Worm (Caenorhabditis elegans): Measurements from ENCODE around the gene ins-9.
A peak's percentile ranks its signal among the peaks of the same experiment; 100 is the strongest.

The ins-9 gene

DNA sequence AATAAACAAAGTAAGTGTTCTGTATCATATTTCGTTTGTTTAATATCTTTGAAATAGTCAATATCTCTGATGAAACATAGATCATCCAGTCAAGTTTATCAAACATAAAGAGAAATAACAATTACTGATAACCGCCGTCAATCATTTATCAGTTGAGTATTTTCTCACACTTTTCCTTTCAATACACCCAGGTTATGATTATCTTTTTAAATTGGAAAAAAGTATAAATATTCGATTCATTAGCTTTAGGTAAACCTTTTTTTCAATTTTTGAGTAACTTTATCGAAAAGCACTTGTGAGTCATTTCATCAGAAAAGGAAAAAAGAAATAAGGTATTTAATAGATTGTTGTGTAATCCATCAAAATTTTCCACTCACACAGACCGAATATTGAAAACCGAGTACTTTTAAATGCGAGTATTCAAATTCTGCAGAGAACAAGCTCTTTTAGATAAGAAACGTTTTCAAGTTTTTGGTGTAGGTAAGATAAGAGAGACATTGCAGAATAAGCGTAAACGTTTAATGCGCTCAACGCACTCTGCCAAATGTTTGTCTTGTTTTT, 25.0 kb upstream of the ins-9 start:
- TF ChIP-seq dmd-4 (tag; optimal IDR thresholded peaks at IDR 0.05) = no peak
- no peak for TF ChIP-seq ztf-11 (tag; optimal IDR thresholded peaks at IDR 0.05)
- peak; percentile 13 for TF ChIP-seq fos-1 (tag; optimal IDR thresholded peaks at IDR 0.05)
- TF ChIP-seq nhr-11 (tag; optimal IDR thresholded peaks at IDR 0.05) = no peak
- no peak for TF ChIP-seq ceh-16 (tag; optimal IDR thresholded peaks at IDR 0.05)
- no peak for TF ChIP-seq nhr-77 (tag; optimal IDR thresholded peaks at IDR 0.05)
- no peak for TF ChIP-seq aly-2 (tag; optimal IDR thresholded peaks at IDR 0.05)
- TF ChIP-seq elt-3 (tag; optimal IDR thresholded peaks at IDR 0.05) = no peak
- peak; percentile 29 for TF ChIP-seq blmp-1 (tag; optimal IDR thresholded peaks at IDR 0.05; ENCODE audit: insufficient read depth)
- no peak for TF ChIP-seq sem-4 (tag; optimal IDR thresholded peaks at IDR 0.05)
- no peak for TF ChIP-seq snpc-4 (tag; optimal IDR thresholded peaks at IDR 0.05)
- TF ChIP-seq ceh-82 (tag; optimal IDR thresholded peaks at IDR 0.05) = no peak
- TF ChIP-seq Y55F3AM.14 (GFP tag; optimal IDR thresholded peaks at IDR 0.05) = no peak
- no peak for TF ChIP-seq nhr-10 (tag; optimal IDR thresholded peaks at IDR 0.05)

ce11 chrX:8890251-8890755, 23.8 kb upstream of the ins-9 start:
- TF ChIP-seq peb-1 (tag; optimal IDR thresholded peaks at IDR 0.05) (no peak), nhr-6 (tag; optimal IDR thresholded peaks at IDR 0.05) (no peak), ceh-16 (tag; optimal IDR thresholded peaks at IDR 0.05) (no peak), nhr-25 (tag; optimal IDR thresholded peaks at IDR 0.05) (no peak), dmd-4 (tag; optimal IDR thresholded peaks at IDR 0.05) (no peak), nhr-77 (tag; optimal IDR thresholded peaks at IDR 0.05) (no peak), F13H6.1 (tag; optimal IDR thresholded peaks at IDR 0.05) (no peak), nhr-11 (tag; optimal IDR thresholded peaks at IDR 0.05) (no peak), lin-39 (tag; optimal IDR thresholded peaks at IDR 0.05) (no peak), nhr-237 (tag; optimal IDR thresholded peaks at IDR 0.05) (no peak), egl-27 (tag; optimal IDR thresholded peaks at IDR 0.05) (no peak), ZK546.5 (tag; optimal IDR thresholded peaks at IDR 0.05) (no peak)

ce11 chrX:8888835-8889234, 22.4 kb upstream of the ins-9 start:
- TF ChIP-seq unc-55 (GFP tag; optimal IDR thresholded peaks at IDR 0.05) = peak; percentile 26
- no peak for TF ChIP-seq lin-39 (tag; optimal IDR thresholded peaks at IDR 0.05)

DNA sequence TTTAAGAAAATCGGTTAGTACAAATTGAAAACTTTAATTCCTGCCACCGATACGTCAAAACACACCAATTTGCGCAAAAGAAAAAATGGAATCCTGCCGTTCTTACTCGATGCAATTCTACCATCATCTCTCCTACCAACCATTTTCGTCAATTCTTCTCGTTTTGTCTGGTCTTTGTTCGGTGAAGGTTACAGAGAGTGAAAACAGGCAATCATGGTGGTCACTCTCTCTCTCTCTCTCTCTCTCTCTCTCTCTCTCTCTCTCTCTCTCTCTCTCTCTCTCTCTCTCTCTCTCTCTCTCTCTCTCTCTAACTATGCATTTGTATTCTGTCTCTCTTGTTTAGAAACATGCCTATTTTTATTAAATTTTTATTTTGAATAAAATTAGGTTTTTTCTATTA, 15.7 kb upstream of the ins-9 start:
- TF ChIP-seq blmp-1 (tag; optimal IDR thresholded peaks at IDR 0.05; ENCODE audit: insufficient read depth) (peak; percentile 87), ceh-16 (tag; optimal IDR thresholded peaks at IDR 0.05) (no peak), gmeb-1 (tag; optimal IDR thresholded peaks at IDR 0.05) (no peak), lsy-2 (tag; optimal IDR thresholded peaks at IDR 0.05) (no peak), nhr-25 (tag; optimal IDR thresholded peaks at IDR 0.05) (peak; percentile 59), mab-5 (tag; optimal IDR thresholded peaks at IDR 0.05) (no peak), egl-27 (tag; optimal IDR thresholded peaks at IDR 0.05) (no peak), ZK546.5 (tag; optimal IDR thresholded peaks at IDR 0.05) (no peak), ztf-11 (tag; optimal IDR thresholded peaks at IDR 0.05) (no peak), lin-13 (GFP tag; optimal IDR thresholded peaks at IDR 0.05) (no peak)

ce11 chrX:8879349-8879748, 12.9 kb upstream of the ins-9 start, which contains the start of gene C06E2.2:
C06E2.2 (plus strand) TSS chrX:8879649.
- TF ChIP-seq egl-27 (tag; optimal IDR thresholded peaks at IDR 0.05) = no peak
- TF ChIP-seq nhr-23 (tag; optimal IDR thresholded peaks at IDR 0.05) = no peak
- TF ChIP-seq sma-9 (GFP tag; optimal IDR thresholded peaks at IDR 0.05) = no peak
- no peak for TF ChIP-seq sma-9 (tag; optimal IDR thresholded peaks at IDR 0.05)
- TF ChIP-seq R02D3.7 (tag; optimal IDR thresholded peaks at IDR 0.05) = no peak
- TF ChIP-seq lin-11 (tag; optimal IDR thresholded peaks at IDR 0.05) = no peak

DNA sequence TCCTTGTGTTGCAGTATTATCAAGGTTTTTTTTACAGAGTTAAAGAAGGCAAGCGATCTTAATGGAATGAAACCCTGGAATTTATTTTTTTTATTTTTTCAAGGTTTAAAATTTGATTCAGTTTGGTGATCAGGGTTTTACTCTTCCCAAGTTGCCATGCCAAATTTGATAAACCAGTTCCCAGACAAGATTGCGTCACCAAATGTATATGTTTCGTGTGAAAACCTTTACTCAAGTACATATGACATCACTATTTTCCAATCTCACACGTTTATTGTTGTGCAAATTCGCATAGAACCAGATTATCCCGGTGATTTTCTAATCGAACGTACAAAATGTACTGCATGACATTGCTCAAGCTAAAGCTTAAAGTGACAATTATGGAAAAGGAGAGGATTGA, 12.2 kb upstream of the ins-9 start:
- TF ChIP-seq ztf-11 (tag; optimal IDR thresholded peaks at IDR 0.05) = no peak
- no peak for TF ChIP-seq lin-13 (GFP tag; optimal IDR thresholded peaks at IDR 0.05)
- TF ChIP-seq zag-1 (tag; optimal IDR thresholded peaks at IDR 0.05) = no peak
- TF ChIP-seq nhr-23 (tag; optimal IDR thresholded peaks at IDR 0.05) = no peak
- TF ChIP-seq ztf-4 (tag; optimal IDR thresholded peaks at IDR 0.05) = no peak
- TF ChIP-seq F13H6.1 (tag; optimal IDR thresholded peaks at IDR 0.05) = no peak
- TF ChIP-seq unc-55 (GFP tag; optimal IDR thresholded peaks at IDR 0.05) = no peak
- TF ChIP-seq nhr-12 (tag; optimal IDR thresholded peaks at IDR 0.05) = no peak
- TF ChIP-seq R02D3.7 (tag; optimal IDR thresholded peaks at IDR 0.05) = no peak
- TF ChIP-seq C34F6.9 (tag; optimal IDR thresholded peaks at IDR 0.05) = no peak
- no peak for TF ChIP-seq snpc-4 (tag; optimal IDR thresholded peaks at IDR 0.05)
- TF ChIP-seq fos-1 (tag; optimal IDR thresholded peaks at IDR 0.05) = no peak
- no peak for TF ChIP-seq gmeb-1 (tag; optimal IDR thresholded peaks at IDR 0.05)
- TF ChIP-seq egl-27 (tag; optimal IDR thresholded peaks at IDR 0.05) = no peak
- TF ChIP-seq mdl-1 (tag; optimal IDR thresholded peaks at IDR 0.05) = no peak
- no peak for TF ChIP-seq sma-3 (GFP tag; optimal IDR thresholded peaks at IDR 0.05)

All from whole organism, L2 larva.